Worm (Caenorhabditis elegans): ENCODE measurements around the gene F35E8.1.

- TF ChIP-seq nhr-237 (tag; optimal IDR thresholded peaks at IDR 0.05) (no peak), ceh-82 (tag; optimal IDR thresholded peaks at IDR 0.05) (no peak), jun-1 (tag; optimal IDR thresholded peaks at IDR 0.05) (no peak), nhr-25 (tag; optimal IDR thresholded peaks at IDR 0.05) (no peak), nhr-11 (tag; optimal IDR thresholded peaks at IDR 0.05) (no peak), fkh-10 (GFP tag; optimal IDR thresholded peaks at IDR 0.05) (no peak), ztf-4 (tag; optimal IDR thresholded peaks at IDR 0.05) (no peak), skn-1 (tag; optimal IDR thresholded peaks at IDR 0.05) (no peak), ama-1 (optimal IDR thresholded peaks at IDR 0.05) (no peak), zag-1 (tag; optimal IDR thresholded peaks at IDR 0.05) (no peak)
These were observed 8.8 kb downstream of the F35E8.1 start, which contains the start of gene nhr-213 for ce11 chrV:15896671-15897070.

Data from whole organism, L3 larva.